Worm (Caenorhabditis elegans): ENCODE data around the gene gldi-5.

- no peak for TF ChIP-seq mdl-1 (tag; optimal IDR thresholded peaks at IDR 0.05)
- no peak for TF ChIP-seq lin-13 (GFP tag; optimal IDR thresholded peaks at IDR 0.05)
- no peak for TF ChIP-seq ceh-82 (tag; optimal IDR thresholded peaks at IDR 0.05)
- TF ChIP-seq lsy-2 (tag; optimal IDR thresholded peaks at IDR 0.05): no peak
- TF ChIP-seq sma-3 (GFP tag; optimal IDR thresholded peaks at IDR 0.05): no peak
- no peak for TF ChIP-seq ama-1 (optimal IDR thresholded peaks at IDR 0.05)
- no peak for TF ChIP-seq unc-62 (GFP tag; optimal IDR thresholded peaks at IDR 0.05)
Measured at ce11 chrIII:3694572-3694971, 31.7 kb downstream of the gldi-5 start, which contains the start of gene npr-15.
